Worm (Caenorhabditis elegans) whole organism, young adult: ENCODE results near the gene ced-4.

Experiments
- snpc-4 ChIP-seq, 5 experiments: fragments of 150-350 bp in 1 of 5; sonication (generic microtip) in 4 of 5; optimal IDR thresholded peaks; 2 replicates each; lab custom pipeline; 2014 to 2018; ENCODE audit warnings: missing genetic modification characterization in 5 of 5, missing biosample characterization in 3 of 5, antibody characterized with exemption in 2 of 5, mild to moderate bottlenecking in 2 of 5, missing compliant biosample characterization in 2 of 5, missing genotype in 2 of 5, moderate library complexity in 2 of 5, missing genetic modification reagents in 1 of 5
- tlf-1 ChIP-seq: fragments of 200-800 bp; sonication (Bioruptor generic); optimal IDR thresholded peaks from 2 replicates; lab custom pipeline; 2018; ENCODE audit warnings: mild to moderate bottlenecking, missing genetic modification characterization, missing compliant biosample characterization

DNA sequence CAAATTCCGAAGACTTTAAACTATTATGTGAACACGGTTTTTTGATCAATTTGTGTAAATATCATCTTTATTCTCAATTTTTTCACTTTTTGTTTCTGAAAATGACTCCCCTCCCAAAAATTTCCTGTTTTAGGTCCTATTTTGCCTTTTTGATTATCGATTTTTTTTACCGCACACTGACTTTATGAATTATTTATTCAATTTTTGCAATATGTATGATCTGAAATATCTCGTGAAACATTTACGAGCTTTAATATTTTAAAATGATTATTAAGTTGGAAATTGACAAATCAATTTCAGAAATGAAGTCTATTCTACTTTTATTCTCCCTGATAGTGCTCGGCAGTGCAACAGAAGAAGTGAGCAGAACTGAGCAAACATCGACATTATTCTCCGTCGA lies 27.3 kb downstream of the ced-4 start, which contains the start of gene C35D10.1:
- TF ChIP-seq snpc-4 (GFP tag; optimal IDR thresholded peaks at IDR 0.05; lab: Kevin White, UChicago) (no peak), snpc-4 (tag; optimal IDR thresholded peaks at IDR 0.05; lab: Kevin White, UChicago) (no peak), tlf-1 (no peak)
